Worm (Caenorhabditis elegans) whole organism, L4 larva: ENCODE results near the gene str-60.

ENCODE experiments used
- F44E2.7 ChIP-seq: fragments of 200-800 bp; sonication (Bioruptor generic); IDR thresholded peaks from 2 replicates; pipeline ENCODE4 v2.1.2; 2022; ENCODE audit warnings: missing genetic modification characterization, missing compliant biosample characterization
- ZK546.5 ChIP-seq, 2 experiments: sonication (generic microtip); optimal IDR thresholded peaks; 2 replicates each; lab custom pipeline; 2017; ENCODE audit warnings: missing biosample characterization in 2 of 2, missing genetic modification characterization in 2 of 2
- aha-1 ChIP-seq: fragments of 150-350 bp; peaks from one replicate; lab custom pipeline; 2014; ENCODE audit warnings: missing biosample characterization, missing genetic modification characterization
- egl-27 ChIP-seq: sonication (generic microtip); optimal IDR thresholded peaks from 3 replicates; lab custom pipeline; 2017; ENCODE audit warnings: missing biosample characterization, missing genetic modification reagents, missing genetic modification characterization
- fos-1 ChIP-seq: fragments of 150-350 bp; optimal IDR thresholded peaks from 2 replicates; lab custom pipeline; 2014; ENCODE audit warnings: missing biosample characterization, missing genetic modification characterization
- gei-8 ChIP-seq: fragments of 200-800 bp; sonication (Bioruptor generic); optimal IDR thresholded peaks from 2 replicates; lab custom pipeline; 2018; ENCODE audit warnings: mild to moderate bottlenecking, missing genetic modification characterization, missing compliant biosample characterization
- hmg-1.1 ChIP-seq: fragments of 200-800 bp; sonication (Bioruptor generic); IDR thresholded peaks from 2 replicates; pipeline ENCODE4 v1.3.6; 2022; ENCODE audit warnings: missing genetic modification reagents, missing genetic modification characterization, missing compliant biosample characterization
- nhr-25 ChIP-seq: sonication (generic microtip); optimal IDR thresholded peaks from 2 replicates; lab custom pipeline; 2017; ENCODE audit warnings: missing genetic modification characterization, mild to moderate bottlenecking, missing compliant biosample characterization, antibody characterized with exemption, moderate library complexity, borderline replicate concordance; ENCODE audit not compliant: insufficient read depth
- unc-62 ChIP-seq, 3 experiments: fragments of 150-350 bp in 1 of 3; sonication (generic microtip); optimal IDR thresholded peaks in 2 of 3; peaks in 1 of 3; 1 replicate in 1 of 3; 2 replicates in 2 of 3; lab custom pipeline; 2014 to 2017; ENCODE audit warnings: missing biosample characterization in 3 of 3, missing genetic modification characterization in 3 of 3, missing genetic modification reagents in 3 of 3, missing genotype in 1 of 3

ce11 chrV:15932390-15932789 is 34.6 kb downstream of the str-60 start, which contains the start of gene srw-26:
- no peak for TF ChIP-seq hmg-1.1 (GFP tag; lab: Robert Waterston, UW)
- TF ChIP-seq fos-1 (tag; lab: Kevin White, UChicago), result no peak
- no peak for TF ChIP-seq ZK546.5 (tag; optimal IDR thresholded peaks at IDR 0.05; lab: Kevin White, UChicago)
- TF ChIP-seq gei-8 (GFP tag; lab: Kevin White, UChicago), result no peak
- TF ChIP-seq aha-1, result no peak
- no peak for TF ChIP-seq egl-27
- no peak for TF ChIP-seq unc-62 (GFP tag; optimal IDR thresholded peaks at IDR 0.05 in 1 of 2; lab: Kevin White, UChicago)
- TF ChIP-seq unc-62 (tag; optimal IDR thresholded peaks at IDR 0.05; lab: Kevin White, UChicago), result no peak
- TF ChIP-seq nhr-25, result no peak
- TF ChIP-seq F44E2.7 (GFP tag; lab: Robert Waterston, UW), result no peak
